Worm (Caenorhabditis elegans): ENCODE measurements around the gene smc-5.

- TF ChIP-seq ztf-23 (GFP tag; IDR thresholded peaks at IDR 0.05) (no peak), klf-2 (GFP tag; conservative IDR thresholded peaks at IDR 0.05) (no peak)
Observed at ce11 chrII:5066967-5067366, 5.0 kb downstream of the smc-5 start.

All from whole organism, midembryonic.